Worm (Caenorhabditis elegans) whole organism, L2 larva: ENCODE results near the gene F07E5.8.
"Not testable (repeated sequence)": the region's sequence is repeated elsewhere in the genome, so short reads cannot be mapped to it uniquely, and the experiment has no call there.

ENCODE experiments used
- R02D3.7 ChIP-seq: fragments of 150-350 bp; optimal IDR thresholded peaks from 2 replicates; lab custom pipeline; 2014; ENCODE audit warnings: missing biosample characterization, missing genetic modification characterization
- Y55F3AM.14 ChIP-seq: fragments of 200-800 bp; sonication (Bioruptor generic); optimal IDR thresholded peaks from 2 replicates; lab custom pipeline; 2018; ENCODE audit warnings: mild to moderate bottlenecking, missing genetic modification characterization, missing compliant biosample characterization
- ZK546.5 ChIP-seq: sonication (generic microtip); optimal IDR thresholded peaks from 2 replicates; lab custom pipeline; 2017; ENCODE audit warnings: missing biosample characterization, missing genetic modification characterization
- alr-1 ChIP-seq: fragments of 150-350 bp; optimal IDR thresholded peaks from 2 replicates; lab custom pipeline; 2014; ENCODE audit warnings: missing biosample characterization, missing genetic modification characterization
- ama-1 ChIP-seq: fragments of 150-350 bp; optimal IDR thresholded peaks from 2 replicates; lab custom pipeline; 2018; ENCODE audit warnings: inconsistent platforms
- blmp-1 ChIP-seq: sonication (generic microtip); optimal IDR thresholded peaks from 2 replicates; lab custom pipeline; 2017; ENCODE audit warnings: missing genetic modification characterization, mild to moderate bottlenecking, missing compliant biosample characterization, antibody characterized with exemption, moderate library complexity; ENCODE audit not compliant: insufficient read depth
- ceh-82 ChIP-seq: fragments of 150-350 bp; optimal IDR thresholded peaks from 2 replicates; lab custom pipeline; 2014; ENCODE audit warnings: missing biosample characterization, missing genetic modification characterization
- crh-2 ChIP-seq: sonication (generic microtip); optimal IDR thresholded peaks from 2 replicates; lab custom pipeline; 2017; ENCODE audit warnings: missing biosample characterization, missing genetic modification characterization
- dmd-4 ChIP-seq: sonication (generic microtip); optimal IDR thresholded peaks from 2 replicates; lab custom pipeline; 2017; ENCODE audit warnings: missing biosample characterization, missing genetic modification characterization
- egl-27 ChIP-seq: sonication (generic microtip); optimal IDR thresholded peaks from 3 replicates; lab custom pipeline; 2017; ENCODE audit warnings: missing biosample characterization, missing genetic modification reagents, missing genetic modification characterization
- elt-1 ChIP-seq: fragments of 150-350 bp; optimal IDR thresholded peaks from 2 replicates; lab custom pipeline; 2014; ENCODE audit warnings: missing biosample characterization, missing genetic modification characterization
- elt-3 ChIP-seq: sonication (generic microtip); optimal IDR thresholded peaks from 2 replicates; lab custom pipeline; 2017; ENCODE audit warnings: missing biosample characterization, missing genetic modification characterization
- fos-1 ChIP-seq: fragments of 150-350 bp; optimal IDR thresholded peaks from 2 replicates; lab custom pipeline; 2014; ENCODE audit warnings: missing biosample characterization, missing genetic modification characterization
- gmeb-1 ChIP-seq: fragments of 150-350 bp; optimal IDR thresholded peaks from 2 replicates; lab custom pipeline; 2014; ENCODE audit warnings: missing biosample characterization, missing genetic modification characterization
- lin-11 ChIP-seq: fragments of 150-350 bp; sonication (generic microtip); optimal IDR thresholded peaks from 2 replicates; lab custom pipeline; 2014; ENCODE audit warnings: missing biosample characterization, missing genetic modification characterization, inconsistent platforms, mixed read lengths
- lin-13 ChIP-seq: fragments of 150-350 bp; optimal IDR thresholded peaks from 2 replicates; lab custom pipeline; 2014; ENCODE audit warnings: missing biosample characterization, missing genetic modification reagents, missing genetic modification characterization
- lsy-2 ChIP-seq, 2 experiments: fragments of 150-350 bp in 1 of 2; sonication (generic microtip) in 1 of 2; optimal IDR thresholded peaks; 2 replicates each; lab custom pipeline; 2014 to 2017; ENCODE audit warnings: missing biosample characterization in 2 of 2, missing genetic modification characterization in 2 of 2
- mab-5 ChIP-seq: fragments of 150-350 bp; optimal IDR thresholded peaks from 2 replicates; lab custom pipeline; 2014; ENCODE audit warnings: missing biosample characterization, missing genetic modification characterization
- mbf-1 ChIP-seq: sonication (generic microtip); optimal IDR thresholded peaks from 2 replicates; lab custom pipeline; 2017; ENCODE audit warnings: missing biosample characterization, missing genetic modification characterization
- nhr-10 ChIP-seq: sonication (generic microtip); optimal IDR thresholded peaks from 2 replicates; lab custom pipeline; 2017; ENCODE audit warnings: missing biosample characterization, missing genetic modification characterization
- nhr-11 ChIP-seq: fragments of 150-350 bp; optimal IDR thresholded peaks from 2 replicates; lab custom pipeline; 2014; ENCODE audit warnings: missing biosample characterization, missing genetic modification characterization
- nhr-12 ChIP-seq: fragments of 150-350 bp; optimal IDR thresholded peaks from 2 replicates; lab custom pipeline; 2014; ENCODE audit warnings: missing biosample characterization, missing genetic modification characterization
- nhr-129 ChIP-seq: fragments of 150-350 bp; optimal IDR thresholded peaks from 2 replicates; lab custom pipeline; 2014; ENCODE audit warnings: missing biosample characterization, missing genetic modification characterization
- nhr-23 ChIP-seq: fragments of 150-350 bp; optimal IDR thresholded peaks from 2 replicates; lab custom pipeline; 2014; ENCODE audit warnings: missing biosample characterization, missing genetic modification reagents, missing genetic modification characterization
- nhr-25 ChIP-seq: fragments of 150-350 bp; sonication (generic microtip); optimal IDR thresholded peaks from 3 replicates; lab custom pipeline; 2014; ENCODE audit warnings: missing biosample characterization, missing genetic modification characterization
- nhr-6 ChIP-seq: fragments of 150-350 bp; optimal IDR thresholded peaks from 2 replicates; lab custom pipeline; 2014; ENCODE audit warnings: missing biosample characterization, missing genetic modification characterization
- sem-4 ChIP-seq: fragments of 150-350 bp; optimal IDR thresholded peaks from 2 replicates; lab custom pipeline; 2014; ENCODE audit warnings: missing biosample characterization, missing genetic modification reagents, missing genetic modification characterization
- sma-3 ChIP-seq: sonication (generic microtip); optimal IDR thresholded peaks from 2 replicates; lab custom pipeline; 2016; ENCODE audit warnings: missing genetic modification reagents, missing genetic modification characterization, missing compliant biosample characterization
- sma-9 ChIP-seq, 2 experiments: fragments of 150-350 bp in 1 of 2; sonication (generic microtip) in 1 of 2; optimal IDR thresholded peaks; 2 replicates each; lab custom pipeline; 2014 to 2016; ENCODE audit warnings: missing genetic modification characterization in 2 of 2, mild to moderate bottlenecking in 1 of 2, missing biosample characterization in 1 of 2, missing compliant biosample characterization in 1 of 2, missing genetic modification reagents in 1 of 2, moderate library complexity in 1 of 2
- snpc-4 ChIP-seq: fragments of 150-350 bp; optimal IDR thresholded peaks from 2 replicates; lab custom pipeline; 2014; ENCODE audit warnings: missing biosample characterization, missing genetic modification characterization
- unc-39 ChIP-seq: fragments of 150-350 bp; optimal IDR thresholded peaks from 2 replicates; lab custom pipeline; 2014; ENCODE audit warnings: missing biosample characterization, missing genetic modification characterization
- unc-55 ChIP-seq: fragments of 150-350 bp; sonication (generic microtip); optimal IDR thresholded peaks from 3 replicates; lab custom pipeline; 2014; ENCODE audit warnings: missing biosample characterization, missing genetic modification reagents, missing genetic modification characterization
- zag-1 ChIP-seq: fragments of 150-350 bp; optimal IDR thresholded peaks from 2 replicates; lab custom pipeline; 2014; ENCODE audit warnings: missing biosample characterization, missing genetic modification characterization
- ztf-11 ChIP-seq: sonication (generic microtip); optimal IDR thresholded peaks from 2 replicates; lab custom pipeline; 2017; ENCODE audit warnings: missing biosample characterization, missing genetic modification characterization
- ztf-4 ChIP-seq: fragments of 150-350 bp; optimal IDR thresholded peaks from 2 replicates; lab custom pipeline; 2014; ENCODE audit warnings: missing biosample characterization, missing genetic modification characterization

The F07E5.8 gene

DNA sequence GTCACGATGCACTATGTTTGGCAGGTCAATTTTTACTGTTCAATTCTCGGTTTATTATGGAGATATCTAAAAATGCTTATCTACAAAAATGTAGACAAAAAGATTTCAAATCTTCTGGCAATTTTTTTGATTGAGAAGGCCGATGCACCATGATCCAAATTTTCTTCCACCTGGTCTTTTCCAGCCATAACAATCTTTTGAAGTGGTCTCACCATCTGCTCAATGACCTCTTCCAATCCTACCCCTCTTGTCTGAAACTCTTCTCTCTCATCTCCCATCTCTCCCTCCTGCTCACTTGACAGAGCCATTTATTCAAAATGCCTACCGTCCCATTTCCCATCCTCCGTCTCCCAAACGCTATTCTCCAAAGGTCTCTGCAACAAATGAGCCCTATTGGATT lies 24.0 kb downstream of the F07E5.8 start, which contains the start of gene fbxb-35:
TSS of gene fbxb-35 (plus strand) at position 301 of the 400 bp plus-strand sequence.
- TF ChIP-seq fos-1 (no peak), nhr-25 (tag; lab: Kevin White, UChicago) (no peak), alr-1 (tag; lab: Kevin White, UChicago) (no peak), lsy-2 (tag; optimal IDR thresholded peaks at IDR 0.05; lab: Kevin White, UChicago) (no peak), gmeb-1 (no peak)

- TF ChIP-seq elt-1 (tag; lab: Kevin White, UChicago); mbf-1; lin-13 (GFP tag; lab: Kevin White, UChicago): not testable (repeated sequence)
Measured at ce11 chrII:2046556-2046955, 28.9 kb downstream of the F07E5.8 start, which contains the start of gene math-1. math-1 (minus strand) TSS chrII:2046656.

DNA sequence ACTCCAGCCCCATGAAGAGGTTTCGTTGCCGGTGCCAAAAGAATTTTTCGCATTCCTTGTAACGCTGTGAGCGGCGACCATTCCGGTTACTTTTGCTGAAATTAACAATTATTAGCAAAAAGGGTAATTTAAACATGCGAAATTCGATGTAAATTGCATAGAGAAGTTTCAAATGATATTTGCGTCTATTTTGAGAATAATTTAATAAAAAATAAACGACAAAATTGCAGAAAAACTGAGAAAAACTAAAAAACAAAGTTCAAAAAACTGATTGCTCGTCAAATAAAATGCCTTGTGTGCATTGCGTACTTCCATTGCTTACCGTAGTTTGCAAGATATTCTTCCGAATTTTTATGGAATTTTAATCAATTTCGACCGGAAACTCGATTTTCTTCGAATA lies 29.9 kb downstream of the F07E5.8 start, which contains the start of gene bath-24:
TSS of gene bath-24 (minus strand) at position 101 of the 400 bp plus-strand sequence.
- TF ChIP-seq nhr-12 (no peak), Y55F3AM.14 (GFP tag; lab: Kevin White, UChicago) (no peak), blmp-1 (tag; lab: Kevin White, UChicago) (no peak), R02D3.7 (tag; lab: Kevin White, UChicago) (no peak), lin-11 (tag; lab: Kevin White, UChicago) (no peak), ztf-4 (tag; lab: Kevin White, UChicago) (no peak), sem-4 (tag; lab: Kevin White, UChicago) (no peak), unc-39 (tag; lab: Kevin White, UChicago) (no peak), nhr-23 (tag; lab: Kevin White, UChicago) (no peak), elt-3 (no peak), sma-3 (GFP tag; lab: Kevin White, UChicago) (no peak), sma-9 (GFP tag; optimal IDR thresholded peaks at IDR 0.05; lab: Kevin White, UChicago) (no peak), sma-9 (tag; optimal IDR thresholded peaks at IDR 0.05; lab: Kevin White, UChicago) (no peak), nhr-6 (tag; lab: Kevin White, UChicago) (no peak), nhr-11 (tag; lab: Kevin White, UChicago) (no peak), ama-1 (no peak), dmd-4 (tag; lab: Kevin White, UChicago) (no peak), unc-55 (GFP tag; lab: Kevin White, UChicago) (no peak)

DNA sequence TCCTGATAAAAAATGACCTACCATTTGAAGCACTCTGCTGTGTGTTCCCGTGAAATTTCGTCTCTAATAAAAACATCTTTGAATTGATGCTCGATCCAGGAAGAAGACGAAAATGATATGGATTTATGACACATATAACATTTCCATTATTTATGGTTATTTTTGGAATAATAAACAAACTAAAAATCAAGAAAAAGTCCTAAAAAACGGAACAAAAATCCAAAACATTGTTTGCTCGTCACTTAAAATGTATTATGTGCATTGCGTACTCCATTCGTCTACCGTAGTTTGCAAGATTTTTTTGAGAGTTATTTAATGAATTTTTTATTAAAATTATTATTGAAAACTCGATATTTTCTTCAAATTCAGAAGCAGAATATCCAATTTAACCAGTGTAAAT lies 33.0 kb downstream of the F07E5.8 start, which contains the start of gene bath-20:
TSS of gene bath-20 (minus strand) at position 101 of the 400 bp plus-strand sequence.
- TF ChIP-seq nhr-10 (tag; lab: Kevin White, UChicago) (no peak), dmd-4 (tag; lab: Kevin White, UChicago) (no peak), mab-5 (no peak), fos-1 (no peak)

DNA sequence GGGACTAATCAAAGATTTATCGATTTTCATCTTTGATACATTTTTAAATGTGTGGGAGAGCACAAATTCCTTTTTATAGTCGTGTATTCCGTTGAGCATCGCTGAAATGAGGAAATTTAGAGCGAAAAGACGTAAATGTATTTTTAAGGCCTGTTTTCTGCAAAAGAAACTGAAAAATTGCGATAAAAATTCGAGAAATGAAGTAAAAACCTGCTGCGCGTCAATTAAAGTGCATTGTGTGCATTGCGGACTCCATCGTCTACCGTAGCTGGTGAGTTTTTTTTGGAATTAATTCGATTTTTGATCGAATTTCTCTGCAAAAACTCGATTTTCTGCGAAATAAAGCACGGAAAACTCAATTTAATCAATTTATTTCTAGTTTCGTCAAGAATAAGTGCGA lies 36.1 kb downstream of the F07E5.8 start, which contains the start of gene bath-19:
TSS of gene bath-19 (minus strand) at position 101 of the 400 bp plus-strand sequence.
- TF ChIP-seq nhr-11 (tag; lab: Kevin White, UChicago) = no peak
- TF ChIP-seq sma-9 (GFP tag; optimal IDR thresholded peaks at IDR 0.05; lab: Kevin White, UChicago) = no peak
- TF ChIP-seq sma-9 (tag; optimal IDR thresholded peaks at IDR 0.05; lab: Kevin White, UChicago) = no peak
- TF ChIP-seq unc-39 (tag; lab: Kevin White, UChicago) = no peak
- no peak for TF ChIP-seq mab-5
- no peak for TF ChIP-seq snpc-4
- no peak for TF ChIP-seq nhr-129 (tag; lab: Kevin White, UChicago)
- no peak for TF ChIP-seq nhr-10 (tag; lab: Kevin White, UChicago)
- no peak for TF ChIP-seq nhr-6 (tag; lab: Kevin White, UChicago)
- no peak for TF ChIP-seq ZK546.5
- no peak for TF ChIP-seq ceh-82

ce11 chrII:2033286-2033685 lies 42.1 kb downstream of the F07E5.8 start, which contains the start of gene F59H6.14:
F59H6.14 (plus strand) TSS chrII:2033586.
- no peak for TF ChIP-seq egl-27 (tag; lab: Kevin White, UChicago)
- no peak for TF ChIP-seq elt-1 (tag; lab: Kevin White, UChicago)
- no peak for TF ChIP-seq mab-5
- no peak for TF ChIP-seq unc-55 (GFP tag; lab: Kevin White, UChicago)
- no peak for TF ChIP-seq lsy-2 (tag; optimal IDR thresholded peaks at IDR 0.05; lab: Kevin White, UChicago)
- no peak for TF ChIP-seq zag-1
- TF ChIP-seq lin-11 (tag; lab: Kevin White, UChicago) = no peak
- no peak for TF ChIP-seq nhr-12
- TF ChIP-seq R02D3.7 (tag; lab: Kevin White, UChicago) = no peak
- no peak for TF ChIP-seq ztf-11 (tag; lab: Kevin White, UChicago)
- TF ChIP-seq crh-2 (tag; lab: Kevin White, UChicago) = no peak
